Fruit fly (Drosophila melanogaster) whole organism, embryonic: ENCODE data around the gene uif.
A peak's percentile ranks its signal among the peaks of the same experiment; 100 is the strongest.

Experiments
- Atf3 ChIP-seq: fragments of 200-800 bp; sonication (Bioruptor generic); optimal IDR thresholded peaks from 3 replicates; lab custom pipeline; 2016; ENCODE audit warnings: missing biosample characterization, missing genetic modification characterization
- B-H1 ChIP-seq: fragments of 200-800 bp; sonication (Bioruptor generic); IDR thresholded peaks from 3 replicates; pipeline ENCODE4 v1.3.6; 2022; ENCODE audit warnings: missing biosample characterization, missing genetic modification characterization
- CG10366 ChIP-seq: fragments of 200-800 bp; sonication (Bioruptor generic); IDR thresholded peaks from 2 replicates; pipeline ENCODE4 v1.3.6; 2022; ENCODE audit warnings: missing biosample characterization, missing genetic modification characterization
- CG11456 ChIP-seq: fragments of 200-800 bp; sonication (Bioruptor generic); IDR thresholded peaks from 3 replicates; pipeline ENCODE4 v1.3.6; 2022; ENCODE audit warnings: missing biosample characterization, missing genetic modification characterization
- CG12769 ChIP-seq: fragments of 200-800 bp; sonication (Bioruptor generic); optimal IDR thresholded peaks from 2 replicates; lab custom pipeline; 2019; ENCODE audit warnings: missing biosample characterization, mild to moderate bottlenecking, missing genetic modification characterization, moderate library complexity
- CG18476 ChIP-seq: fragments of 200-800 bp; sonication (Bioruptor generic); optimal IDR thresholded peaks from 2 replicates; lab custom pipeline; 2016; ENCODE audit warnings: missing biosample characterization, mild to moderate bottlenecking, missing genetic modification characterization
- CG30020 ChIP-seq: fragments of 200-800 bp; optimal IDR thresholded peaks from 2 replicates; lab custom pipeline; 2019; ENCODE audit warnings: missing biosample characterization, mild to moderate bottlenecking, missing genetic modification characterization, moderate library complexity
- CG42726 ChIP-seq: fragments of 200-800 bp; sonication (Bioruptor generic); IDR thresholded peaks from 2 replicates; pipeline ENCODE4 v1.3.6; 2022; ENCODE audit warnings: missing biosample characterization, missing genetic modification characterization; ENCODE audit not compliant: partially characterized antibody
- CG4282 ChIP-seq: fragments of 200-800 bp; sonication (Bioruptor generic); optimal IDR thresholded peaks from 2 replicates; lab custom pipeline; 2016; ENCODE audit warnings: missing biosample characterization, missing genetic modification characterization
- CG4328 ChIP-seq: fragments of 200-800 bp; sonication (Bioruptor generic); optimal IDR thresholded peaks from 3 replicates; lab custom pipeline; 2017; ENCODE audit warnings: missing biosample characterization, missing genetic modification reagents, missing genetic modification characterization
- CG4617 ChIP-seq: fragments of 200-800 bp; sonication (Bioruptor generic); optimal IDR thresholded peaks from 3 replicates; lab custom pipeline; 2016; ENCODE audit warnings: missing biosample characterization, missing genetic modification characterization, borderline replicate concordance
- CG4820 ChIP-seq: fragments of 200-800 bp; sonication (Bioruptor generic); optimal IDR thresholded peaks from 3 replicates; lab custom pipeline; 2016; ENCODE audit warnings: missing biosample characterization, missing genetic modification characterization
- CG6654 ChIP-seq: fragments of 200-800 bp; sonication (Bioruptor generic); optimal IDR thresholded peaks from 2 replicates; lab custom pipeline; 2017; ENCODE audit warnings: missing biosample characterization, mild to moderate bottlenecking, missing genetic modification characterization
- CG9437 ChIP-seq: fragments of 200-800 bp; sonication (Bioruptor generic); optimal IDR thresholded peaks from 2 replicates; lab custom pipeline; 2018; ENCODE audit warnings: missing biosample characterization, mild to moderate bottlenecking, missing genetic modification characterization
- CG9932 ChIP-seq: fragments of 200-800 bp; sonication (Bioruptor generic); IDR thresholded peaks from 2 replicates; pipeline ENCODE4 v1.3.6; 2022; ENCODE audit warnings: missing biosample characterization, missing genetic modification characterization
- Dek ChIP-seq: fragments of 200-800 bp; sonication (Bioruptor generic); optimal IDR thresholded peaks from 3 replicates; lab custom pipeline; 2019; ENCODE audit warnings: missing biosample characterization, mild to moderate bottlenecking, missing genetic modification characterization, moderate library complexity
- Dref ChIP-seq: fragments of 200-800 bp; sonication (Bioruptor generic); IDR thresholded peaks from 2 replicates; pipeline ENCODE4 v1.3.6; 2022; ENCODE audit warnings: missing biosample characterization, missing genetic modification characterization
- Drgx ChIP-seq: fragments of 200-800 bp; sonication (Bioruptor generic); IDR thresholded peaks from 2 replicates; pipeline ENCODE4 v1.3.6; 2022; ENCODE audit warnings: missing biosample characterization, missing genetic modification characterization
- ERR ChIP-seq: fragments of 200-800 bp; sonication (Bioruptor generic); optimal IDR thresholded peaks from 2 replicates; lab custom pipeline; 2016; ENCODE audit warnings: missing biosample characterization, missing genetic modification characterization
- Eip74EF ChIP-seq, 2 experiments: fragments of 200-800 bp in 1 of 2; fragments of >200 bp in 1 of 2; sonication (Bioruptor generic) in 1 of 2; optimal IDR thresholded peaks; 2 replicates each; lab custom pipeline; 2017 to 2019; ENCODE audit warnings: missing biosample characterization in 2 of 2, missing genetic modification characterization in 2 of 2, mild to moderate bottlenecking in 1 of 2, moderate library complexity in 1 of 2
- Elba2 ChIP-seq: fragments of 200-800 bp; sonication (Bioruptor generic); optimal IDR thresholded peaks from 3 replicates; lab custom pipeline; 2016; ENCODE audit warnings: missing biosample characterization, missing genetic modification characterization
- GATAe ChIP-seq: fragments of 200-800 bp; sonication (Bioruptor generic); conservative IDR thresholded peaks from 2 replicates; pipeline ENCODE4 v1.3.6; 2022; ENCODE audit warnings: missing biosample characterization, missing genetic modification characterization
- Hsf ChIP-seq: fragments of 200-800 bp; sonication (Bioruptor generic); optimal IDR thresholded peaks from 3 replicates; lab custom pipeline; 2016; ENCODE audit warnings: missing biosample characterization, missing genetic modification characterization
- NC2β ChIP-seq: fragments of 200-800 bp; sonication (Bioruptor generic); optimal IDR thresholded peaks from 2 replicates; lab custom pipeline; 2016; ENCODE audit warnings: missing biosample characterization, missing genetic modification characterization
- NK7.1 ChIP-seq: fragments of 200-800 bp; sonication (Bioruptor generic); optimal IDR thresholded peaks from 3 replicates; lab custom pipeline; 2016; ENCODE audit warnings: missing biosample characterization, missing genetic modification characterization
- Nf-YA ChIP-seq: fragments of 200-800 bp; sonication (Bioruptor generic); IDR thresholded peaks from 2 replicates; pipeline ENCODE4 v1.3.6; 2022; ENCODE audit warnings: missing biosample characterization, missing genetic modification characterization
- NfI ChIP-seq: fragments of 200-800 bp; sonication (Bioruptor generic); optimal IDR thresholded peaks from 3 replicates; lab custom pipeline; 2018; ENCODE audit warnings: missing biosample characterization, mild to moderate bottlenecking, missing genetic modification characterization, moderate library complexity
- Side ChIP-seq: fragments of 200-800 bp; sonication (Bioruptor generic); optimal IDR thresholded peaks from 2 replicates; lab custom pipeline; 2016; ENCODE audit warnings: missing biosample characterization, missing genetic modification characterization
- ab ChIP-seq: fragments of 200-800 bp; sonication (Bioruptor generic); optimal IDR thresholded peaks from 2 replicates; lab custom pipeline; 2016; ENCODE audit warnings: missing biosample characterization, missing genetic modification characterization
- abd-A ChIP-seq: fragments of 200-800 bp; sonication (Bioruptor generic); optimal IDR thresholded peaks from 3 replicates; lab custom pipeline; 2019; ENCODE audit warnings: missing biosample characterization, mild to moderate bottlenecking, missing genetic modification characterization, moderate library complexity
- aop ChIP-seq: fragments of 200-800 bp; sonication (Bioruptor generic); IDR thresholded peaks from 2 replicates; pipeline ENCODE4 v1.3.6; 2022; ENCODE audit warnings: missing biosample characterization, missing genetic modification characterization
- cas ChIP-seq: fragments of 200-800 bp; sonication (Bioruptor generic); IDR thresholded peaks from 2 replicates; pipeline ENCODE4 v1.3.6; 2022; ENCODE audit warnings: missing biosample characterization, missing genetic modification characterization
- crp ChIP-seq, 2 experiments: fragments of 200-800 bp; sonication (Bioruptor generic); optimal IDR thresholded peaks; 2 replicates in 1 of 2; 3 replicates in 1 of 2; lab custom pipeline; 2017; ENCODE audit warnings: missing biosample characterization in 2 of 2, missing genetic modification characterization in 2 of 2, mild to moderate bottlenecking in 1 of 2, moderate library complexity in 1 of 2
- gcm ChIP-seq: fragments of 200-800 bp; sonication (Bioruptor generic); optimal IDR thresholded peaks from 2 replicates; lab custom pipeline; 2019; ENCODE audit warnings: missing biosample characterization, mild to moderate bottlenecking, missing genetic modification characterization, moderate library complexity
- gsb ChIP-seq: fragments of 200-800 bp; sonication (Bioruptor generic); IDR thresholded peaks from 2 replicates; pipeline ENCODE4 v1.3.6; 2022; ENCODE audit warnings: missing biosample characterization, missing genetic modification characterization
- gt ChIP-seq: fragments of 200-800 bp; sonication (Bioruptor generic); IDR thresholded peaks from 2 replicates; pipeline ENCODE4 v1.3.6; 2022; ENCODE audit warnings: missing biosample characterization, missing genetic modification characterization
- her ChIP-seq: fragments of 200-800 bp; sonication (Bioruptor generic); optimal IDR thresholded peaks from 2 replicates; lab custom pipeline; 2016; ENCODE audit warnings: missing biosample characterization, missing genetic modification characterization
- kay ChIP-seq: fragments of 200-800 bp; sonication (Bioruptor generic); optimal IDR thresholded peaks from 2 replicates; lab custom pipeline; 2016; ENCODE audit warnings: missing biosample characterization, missing genetic modification characterization
- klu ChIP-seq: fragments of 200-800 bp; sonication (Bioruptor generic); IDR thresholded peaks from 2 replicates; pipeline ENCODE4 v1.3.6; 2022; ENCODE audit warnings: missing biosample characterization, missing genetic modification characterization
- lbe ChIP-seq: fragments of 200-800 bp; sonication (Bioruptor generic); optimal IDR thresholded peaks from 2 replicates; lab custom pipeline; 2016; ENCODE audit warnings: missing biosample characterization, mild to moderate bottlenecking, missing genetic modification characterization
- luna ChIP-seq: fragments of 200-800 bp; sonication (Bioruptor generic); optimal IDR thresholded peaks from 2 replicates; lab custom pipeline; 2016; ENCODE audit warnings: missing biosample characterization, missing genetic modification characterization
- nau ChIP-seq: fragments of 200-800 bp; sonication (Bioruptor generic); optimal IDR thresholded peaks from 3 replicates; lab custom pipeline; 2017; ENCODE audit warnings: missing biosample characterization, mild to moderate bottlenecking, missing genetic modification characterization, missing genetic modification reagents
- onecut ChIP-seq: fragments of 200-800 bp; sonication (Bioruptor generic); IDR thresholded peaks from 2 replicates; pipeline ENCODE4 v1.3.6; 2022; ENCODE audit warnings: missing biosample characterization, missing genetic modification characterization
- pb ChIP-seq: fragments of 200-800 bp; sonication (Bioruptor generic); optimal IDR thresholded peaks from 3 replicates; lab custom pipeline; 2016; ENCODE audit warnings: missing biosample characterization, missing genetic modification characterization
- ranshi ChIP-seq: fragments of 200-800 bp; sonication (Bioruptor generic); IDR thresholded peaks from 2 replicates; pipeline ENCODE4 v1.3.6; 2022; ENCODE audit warnings: missing biosample characterization, missing genetic modification characterization
- run ChIP-seq: fragments of 200-800 bp; sonication (Bioruptor generic); optimal IDR thresholded peaks from 3 replicates; lab custom pipeline; 2018; ENCODE audit warnings: missing biosample characterization, mild to moderate bottlenecking, missing genetic modification characterization
- shn ChIP-seq: fragments of 200-800 bp; sonication (Bioruptor generic); optimal IDR thresholded peaks from 3 replicates; lab custom pipeline; 2016; ENCODE audit warnings: missing biosample characterization, missing genetic modification characterization
- twi ChIP-seq: fragments of 200-800 bp; optimal IDR thresholded peaks from 2 replicates; lab custom pipeline; 2019; ENCODE audit warnings: missing biosample characterization, mild to moderate bottlenecking, missing genetic modification characterization, moderate library complexity
- zf30C ChIP-seq: fragments of 200-800 bp; sonication (Bioruptor generic); optimal IDR thresholded peaks from 3 replicates; lab custom pipeline; 2018; ENCODE audit warnings: missing biosample characterization, mild to moderate bottlenecking, missing genetic modification characterization
- zfh2 ChIP-seq: fragments of 200-800 bp; sonication (Bioruptor generic); optimal IDR thresholded peaks from 2 replicates; lab custom pipeline; 2016; ENCODE audit warnings: missing biosample characterization, missing genetic modification characterization

The uif gene

DNA sequence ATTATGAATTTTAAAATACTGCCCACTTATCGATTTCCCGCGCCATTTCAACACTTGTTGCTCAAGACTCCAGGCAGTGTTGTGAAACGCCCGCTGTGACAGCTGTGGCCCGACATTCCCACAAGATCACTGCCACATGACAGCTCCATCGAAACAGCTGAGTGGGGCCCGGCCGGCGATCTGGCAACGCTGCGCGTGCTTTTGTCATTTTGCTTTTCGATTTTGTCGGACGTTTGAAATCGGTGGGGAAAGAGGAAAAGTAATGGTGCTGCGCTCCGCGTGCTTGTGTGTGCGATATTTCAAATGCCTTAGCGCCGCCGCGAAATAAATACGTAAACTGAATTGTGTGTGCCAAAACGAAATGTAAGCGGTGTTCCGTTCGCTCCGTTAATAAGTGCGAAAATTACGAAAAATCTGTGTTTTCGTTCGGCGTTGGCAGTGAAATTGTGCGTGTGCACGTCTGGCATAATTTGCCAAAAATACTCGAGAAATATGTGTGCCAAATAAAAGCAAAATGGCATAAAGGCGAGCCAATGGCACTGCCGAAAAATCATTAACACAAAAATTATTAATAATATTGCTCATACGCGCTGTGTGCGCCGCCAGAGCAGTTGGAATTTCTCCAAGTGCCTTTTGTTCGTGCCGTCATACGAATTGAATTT is 32.1 kb upstream of the uif start (continued):
- TF ChIP-seq Dek = peak; percentile 23
- TF ChIP-seq luna (GFP tag; lab: Kevin White, UChicago) = peak; percentile 1
- peak; percentile 9 for TF ChIP-seq Atf3 (GFP tag; lab: Kevin White, UChicago)
- no peak for TF ChIP-seq ab
- TF ChIP-seq aop (GFP tag; lab: Robert Waterston, UW) = no peak
- TF ChIP-seq NK7.1 (GFP tag; lab: Kevin White, UChicago) = peak; percentile 21
- TF ChIP-seq CG42726 (GFP tag; lab: Robert Waterston, UW) = peak; percentile 71
- no peak for TF ChIP-seq CG4820 (GFP tag; lab: Kevin White, UChicago)
- TF ChIP-seq B-H1 (GFP tag; lab: Robert Waterston, UW) = peak; percentile 34; the same call in 2 of the 3 replicates
- TF ChIP-seq NfI (GFP tag; lab: Kevin White, UChicago) = peak; percentile 27
- no peak; the same call in 1 of the 2 replicates for TF ChIP-seq klu (GFP tag; lab: Robert Waterston, UW)
- peak; percentile 77 for TF ChIP-seq CG12769 (tag; lab: Kevin White, UChicago)
- TF ChIP-seq CG30020 (tag; lab: Kevin White, UChicago) = peak; percentile 20
- peak; percentile 26; the same call in 1 of the 2 replicates for TF ChIP-seq gsb (GFP tag; lab: Robert Waterston, UW)
- 0 out of 2 replicates have a peak, but pooled peaks have one; percentile 51 for TF ChIP-seq cas
- TF ChIP-seq pb (GFP tag; lab: Kevin White, UChicago) = peak; percentile 34
- TF ChIP-seq Hsf (GFP tag; lab: Kevin White, UChicago) = no peak
- TF ChIP-seq CG18476 (GFP tag; lab: Kevin White, UChicago) = peak; percentile 15
- no peak for TF ChIP-seq run (tag; lab: Kevin White, UChicago)
- peak; percentile 51 for TF ChIP-seq shn (GFP tag; lab: Kevin White, UChicago)
- peak; percentile 12 for TF ChIP-seq gcm
- peak; percentile 89 for TF ChIP-seq Dref
- TF ChIP-seq ERR = peak; percentile 28
- peak; percentile 26 for TF ChIP-seq CG4328 (GFP tag; lab: Kevin White, UChicago)
- TF ChIP-seq lbe (GFP tag; lab: Kevin White, UChicago) = peak; percentile 44
- peak; percentile 39 for TF ChIP-seq twi (tag; lab: Kevin White, UChicago)
- peak; percentile 44; the same call in 1 of the 2 replicates for TF ChIP-seq Nf-YA (GFP tag; lab: Robert Waterston, UW)
- TF ChIP-seq nau (GFP tag; lab: Kevin White, UChicago) = peak; percentile 26
- TF ChIP-seq CG10366 (GFP tag; lab: Robert Waterston, UW) = peak; percentile 61
- peak; percentile 59 for TF ChIP-seq her
- TF ChIP-seq Elba2 (GFP tag; lab: Kevin White, UChicago) = no peak
- no peak for TF ChIP-seq CG6654 (GFP tag; lab: Kevin White, UChicago)
- TF ChIP-seq CG9932 (GFP tag; lab: Robert Waterston, UW) = peak; percentile 68
- TF ChIP-seq NC2β (GFP tag; lab: Kevin White, UChicago) = peak; percentile 65
- TF ChIP-seq GATAe (GFP tag; lab: Robert Waterston, UW) = no peak
- TF ChIP-seq zfh2 (GFP tag; lab: Kevin White, UChicago) = peak; percentile 65
- TF ChIP-seq gt = no peak
- peak; percentile 99 to 100 for TF ChIP-seq crp (GFP tag; optimal IDR thresholded peaks at IDR 0.05; lab: Kevin White, UChicago)
- TF ChIP-seq zf30C (GFP tag; lab: Kevin White, UChicago) = peak; percentile 9
- peak; percentile 51 for TF ChIP-seq CG4617 (GFP tag; lab: Kevin White, UChicago)
- peak; percentile 53 for TF ChIP-seq Side (GFP tag; lab: Kevin White, UChicago)
- peak in 1 of 2 experiments; percentile 47 for TF ChIP-seq Eip74EF (GFP tag; optimal IDR thresholded peaks at IDR 0.05; lab: Kevin White, UChicago)
- TF ChIP-seq abd-A = peak; percentile 65
- no peak for TF ChIP-seq CG4282 (GFP tag; lab: Kevin White, UChicago)
- TF ChIP-seq ranshi = peak; percentile 49
- TF ChIP-seq CG11456 (GFP tag; lab: Robert Waterston, UW) = peak; percentile 75
- no peak for TF ChIP-seq kay (GFP tag; lab: Kevin White, UChicago)
- peak; percentile 79 for TF ChIP-seq onecut
- TF ChIP-seq Drgx (GFP tag; lab: Robert Waterston, UW) = peak; percentile 73
- TF ChIP-seq CG9437 = peak; percentile 84
